Worm (Caenorhabditis elegans): Measurements from ENCODE around the gene exos-9.

DNA sequence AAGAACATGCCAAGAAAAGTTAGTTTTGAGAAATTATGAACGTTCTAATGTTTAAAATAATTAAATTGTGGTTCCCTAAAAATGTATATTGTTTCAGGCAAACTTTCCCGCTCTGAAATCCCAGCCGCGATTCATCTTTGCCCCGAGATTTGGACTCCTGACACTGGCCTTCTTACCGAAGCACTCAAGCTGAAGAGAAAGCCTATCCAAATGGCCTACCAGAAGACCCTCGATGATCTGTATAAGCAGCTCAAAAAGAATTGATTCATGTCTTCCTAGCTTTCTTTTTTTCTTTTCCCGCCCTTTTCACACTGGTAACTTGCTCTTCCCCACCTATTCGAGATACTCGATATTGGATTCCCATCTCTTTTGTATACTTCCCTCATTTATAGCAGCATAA, 27.8 kb downstream of the exos-9 start:
- TF ChIP-seq unc-62 (GFP tag; optimal IDR thresholded peaks at IDR 0.05) (no peak), elt-1 (tag; optimal IDR thresholded peaks at IDR 0.05; ENCODE audit: borderline replicate concordance, insufficient read depth) (no peak), nhr-76 (tag; optimal IDR thresholded peaks at IDR 0.05) (no peak), nhr-237 (tag; optimal IDR thresholded peaks at IDR 0.05) (no peak), snpc-4 (tag; optimal IDR thresholded peaks at IDR 0.05) (no peak), ztf-11 (tag; optimal IDR thresholded peaks at IDR 0.05) (no peak), elt-3 (tag; optimal IDR thresholded peaks at IDR 0.05) (no peak), lsy-2 (tag; optimal IDR thresholded peaks at IDR 0.05) (no peak)
